Worm (Caenorhabditis elegans): ENCODE measurements around the gene xbp-1.

- TF ChIP-seq dmd-4 (tag; optimal IDR thresholded peaks at IDR 0.05; ENCODE audit: borderline replicate concordance) (no peak), elt-2 (tag; optimal IDR thresholded peaks at IDR 0.05) (no peak), F13H6.1 (tag; optimal IDR thresholded peaks at IDR 0.05) (no peak)
These were observed 42.0 kb upstream of the xbp-1 start, which contains the start of the genes wht-3 and har-1 for ce11 chrIII:4151548-4152104.
